Fruit fly (Drosophila melanogaster): ENCODE measurements around the gene CG17122.

Gene CG17122

DNA sequence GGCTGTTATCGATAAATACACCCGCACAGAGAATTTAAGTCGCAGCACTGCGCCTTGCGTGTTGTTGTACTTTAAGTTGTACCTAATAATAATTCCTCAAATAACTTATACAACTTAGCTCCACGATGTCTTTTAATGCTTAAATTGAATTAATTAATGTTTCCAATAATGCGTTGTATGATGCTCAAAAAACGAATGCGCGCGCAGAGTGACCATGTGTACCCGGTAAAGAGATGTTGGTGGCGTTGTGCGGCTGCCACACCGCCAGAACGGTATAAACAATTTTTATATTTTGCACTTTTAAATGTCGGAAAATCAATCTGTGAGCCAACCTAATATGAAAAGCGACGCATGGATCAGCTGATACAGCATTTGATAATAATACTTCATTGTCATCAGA, 49.0 kb downstream of the CG17122 start (continued):
- no peak for TF ChIP-seq eyg (GFP tag; optimal IDR thresholded peaks at IDR 0.05)
- no peak for TF ChIP-seq CG2199 (GFP tag; IDR thresholded peaks at IDR 0.05)
- no peak for TF ChIP-seq inv (GFP tag; IDR thresholded peaks at IDR 0.05; ENCODE audit: partially characterized antibody)
- TF ChIP-seq Dll (GFP tag; IDR thresholded peaks at IDR 0.05; ENCODE audit: partially characterized antibody) = 0 out of 4 replicates have a peak, but pooled peaks have one; percentile 52
- no peak for TF ChIP-seq CG16779 (GFP tag; IDR thresholded peaks at IDR 0.05)
- TF ChIP-seq ro (GFP tag; IDR thresholded peaks at IDR 0.05) = no peak
- no peak for TF ChIP-seq Hand (GFP tag; optimal IDR thresholded peaks at IDR 0.05)
- peak; percentile 64 for TF ChIP-seq MBD-R2 (GFP tag; IDR thresholded peaks at IDR 0.05)
- TF ChIP-seq CG11093 (GFP tag; IDR thresholded peaks at IDR 0.05) = no peak
- TF ChIP-seq BEAF-32 (GFP tag; optimal IDR thresholded peaks at IDR 0.05) = peak; percentile 66
- no peak for TF ChIP-seq fd96Cb (tag; optimal IDR thresholded peaks at IDR 0.05)
- TF ChIP-seq Rx (GFP tag; IDR thresholded peaks at IDR 0.05) = no peak
- no peak for TF ChIP-seq Aef1 (GFP tag; IDR thresholded peaks at IDR 0.05)
- TF ChIP-seq Doc3 (GFP tag; IDR thresholded peaks at IDR 0.05; ENCODE audit: partially characterized antibody) = no peak
- TF ChIP-seq tup (GFP tag; optimal IDR thresholded peaks at IDR 0.05) = no peak
- TF ChIP-seq CG4707 (GFP tag; optimal IDR thresholded peaks at IDR 0.05) = no peak
- no peak for TF ChIP-seq CG2889 (GFP tag; IDR thresholded peaks at IDR 0.05)
- no peak for TF ChIP-seq ci (GFP tag; IDR thresholded peaks at IDR 0.05)
- TF ChIP-seq so (GFP tag; IDR thresholded peaks at IDR 0.05) = no peak
- no peak for TF ChIP-seq CG14965 (GFP tag; optimal IDR thresholded peaks at IDR 0.05; ENCODE audit: borderline replicate concordance)
- TF ChIP-seq CG4360 (GFP tag; IDR thresholded peaks at IDR 0.05) = peak; percentile 37; the same call in 1 of the 2 replicates
- no peak for TF ChIP-seq Six4 (GFP tag; optimal IDR thresholded peaks at IDR 0.05)
- no peak for TF ChIP-seq CG33557 (GFP tag; optimal IDR thresholded peaks at IDR 0.05)
- TF ChIP-seq Abd-B (GFP tag; optimal IDR thresholded peaks at IDR 0.05) = peak; percentile 44
- TF ChIP-seq HLH54F (GFP tag; optimal IDR thresholded peaks at IDR 0.05) = no peak
- TF ChIP-seq CG9609 (GFP tag; optimal IDR thresholded peaks at IDR 0.05) = no peak
- TF ChIP-seq CG4854 (GFP tag; optimal IDR thresholded peaks at IDR 0.05) = no peak
- TF ChIP-seq CG18476 (GFP tag; optimal IDR thresholded peaks at IDR 0.05) = no peak
- no peak for TF ChIP-seq Side (GFP tag; optimal IDR thresholded peaks at IDR 0.05)
- no peak for TF ChIP-seq bsh (GFP tag; optimal IDR thresholded peaks at IDR 0.05)
- TF ChIP-seq CG6654 (GFP tag; optimal IDR thresholded peaks at IDR 0.05) = no peak
- no peak for TF ChIP-seq eve (GFP tag; optimal IDR thresholded peaks at IDR 0.05)
- no peak for TF ChIP-seq Sry-β (GFP tag; optimal IDR thresholded peaks at IDR 0.05)
- peak; percentile 99 for TF ChIP-seq ewg (GFP tag; optimal IDR thresholded peaks at IDR 0.05)
- no peak for TF ChIP-seq croc (GFP tag; conservative IDR thresholded peaks at IDR 0.05)
- TF ChIP-seq CG15601 (tag; optimal IDR thresholded peaks at IDR 0.05) = no peak
- peak; percentile 36 for TF ChIP-seq CG33213 (GFP tag; optimal IDR thresholded peaks at IDR 0.05)
- TF ChIP-seq psq (GFP tag; optimal IDR thresholded peaks at IDR 0.05) = no peak
- no peak for TF ChIP-seq Fer2 (tag; optimal IDR thresholded peaks at IDR 0.05)
- TF ChIP-seq pzg (GFP tag; optimal IDR thresholded peaks at IDR 0.05) = peak; percentile 72
- TF ChIP-seq CG5245 (GFP tag; optimal IDR thresholded peaks at IDR 0.05) = no peak
- TF ChIP-seq CG17361 (GFP tag; IDR thresholded peaks at IDR 0.05) = no peak
- TF ChIP-seq gem (tag; optimal IDR thresholded peaks at IDR 0.05) = no peak
- TF ChIP-seq Nf-YB (GFP tag; optimal IDR thresholded peaks at IDR 0.05) = no peak
- no peak for TF ChIP-seq Dfd (GFP tag; optimal IDR thresholded peaks at IDR 0.05)
- TF ChIP-seq kay (GFP tag; optimal IDR thresholded peaks at IDR 0.05) = no peak
- TF ChIP-seq grau (tag; optimal IDR thresholded peaks at IDR 0.05) = no peak
- no peak for TF ChIP-seq zf30C (GFP tag; optimal IDR thresholded peaks at IDR 0.05)
- TF ChIP-seq dm (GFP tag; optimal IDR thresholded peaks at IDR 0.05) = peak; percentile 1
- no peak for TF ChIP-seq peb (GFP tag; IDR thresholded peaks at IDR 0.05)
- TF ChIP-seq CG9817 (tag; optimal IDR thresholded peaks at IDR 0.05) = no peak
- TF ChIP-seq CG11247 (GFP tag; IDR thresholded peaks at IDR 0.05) = no peak

Measured in whole organism, embryonic.